Worm (Caenorhabditis elegans) whole organism, mixed stage, embryonic: Measurements from ENCODE around the gene fipr-6.

Experiments used
- M03D4.4 ChIP-seq: sonication (generic microtip); optimal IDR thresholded peaks from 2 replicates; lab custom pipeline; 2017; ENCODE audit warnings: mild to moderate bottlenecking, missing genetic modification characterization, missing compliant biosample characterization
- bed-3 ChIP-seq: fragments of 200-800 bp; sonication (Bioruptor generic); optimal IDR thresholded peaks from 3 replicates; lab custom pipeline; 2018; ENCODE audit warnings: mild to moderate bottlenecking, missing genetic modification characterization, moderate library complexity, missing compliant biosample characterization
- blmp-1 ChIP-seq: fragments of 150-350 bp; optimal IDR thresholded peaks from 2 replicates; lab custom pipeline; 2014; ENCODE audit warnings: missing biosample characterization, missing genetic modification characterization
- ceh-39 ChIP-seq: fragments of 150-350 bp; optimal IDR thresholded peaks from 2 replicates; lab custom pipeline; 2014; ENCODE audit warnings: missing biosample characterization, missing genetic modification characterization
- ceh-43 ChIP-seq: fragments of 200-800 bp; sonication (Bioruptor generic); optimal IDR thresholded peaks from 2 replicates; lab custom pipeline; 2018; ENCODE audit warnings: mild to moderate bottlenecking, missing genetic modification characterization, moderate library complexity, missing compliant biosample characterization
- ceh-83 ChIP-seq: fragments of 200-800 bp; sonication (Bioruptor generic); optimal IDR thresholded peaks from 2 replicates; lab custom pipeline; 2018; ENCODE audit warnings: mild to moderate bottlenecking, missing genetic modification characterization, missing compliant biosample characterization
- ces-1 ChIP-seq: fragments of 150-350 bp; optimal IDR thresholded peaks from 2 replicates; lab custom pipeline; 2014; ENCODE audit warnings: missing biosample characterization, missing genetic modification reagents, missing genetic modification characterization
- cnd-1 ChIP-seq: fragments of 200-800 bp; sonication (Bioruptor generic); optimal IDR thresholded peaks from 2 replicates; lab custom pipeline; 2018; ENCODE audit warnings: mild to moderate bottlenecking, missing genetic modification characterization, missing compliant biosample characterization
- drap-1 ChIP-seq: fragments of 200-800 bp; sonication (Bioruptor generic); optimal IDR thresholded peaks from 3 replicates; lab custom pipeline; 2018; ENCODE audit warnings: mild to moderate bottlenecking, missing genetic modification characterization, missing compliant biosample characterization
- elt-1 ChIP-seq: sonication (generic microtip); optimal IDR thresholded peaks from 2 replicates; lab custom pipeline; 2017; ENCODE audit warnings: missing genetic modification characterization, mild to moderate bottlenecking, missing compliant biosample characterization, antibody characterized with exemption, moderate library complexity, borderline replicate concordance; ENCODE audit not compliant: insufficient read depth
- elt-3 ChIP-seq: fragments of 150-350 bp; optimal IDR thresholded peaks from 2 replicates; lab custom pipeline; 2014; ENCODE audit warnings: missing biosample characterization, missing genetic modification characterization
- ham-2 ChIP-seq: fragments of 200-800 bp; sonication (Bioruptor generic); optimal IDR thresholded peaks from 2 replicates; lab custom pipeline; 2018; ENCODE audit warnings: mild to moderate bottlenecking, missing genetic modification characterization, missing compliant biosample characterization
- hlh-1 ChIP-seq: fragments of 150-350 bp; optimal IDR thresholded peaks from 2 replicates; lab custom pipeline; 2014; ENCODE audit warnings: missing biosample characterization, missing genetic modification reagents, missing genetic modification characterization
- lin-13 ChIP-seq: fragments of 150-350 bp; optimal IDR thresholded peaks from 2 replicates; lab custom pipeline; 2014; ENCODE audit warnings: missing biosample characterization, missing genetic modification characterization
- lin-32 ChIP-seq: fragments of 200-800 bp; sonication (Bioruptor generic); optimal IDR thresholded peaks from 2 replicates; lab custom pipeline; 2018; ENCODE audit warnings: mild to moderate bottlenecking, missing genetic modification characterization, missing compliant biosample characterization
- lsy-2 ChIP-seq: fragments of 150-350 bp; optimal IDR thresholded peaks from 2 replicates; lab custom pipeline; 2014; ENCODE audit warnings: missing biosample characterization, missing genetic modification characterization
- mab-5 ChIP-seq: fragments of 150-350 bp; optimal IDR thresholded peaks from 2 replicates; lab custom pipeline; 2014; ENCODE audit warnings: missing biosample characterization, missing genetic modification characterization
- mep-1 ChIP-seq: fragments of 150-350 bp; optimal IDR thresholded peaks from 2 replicates; lab custom pipeline; 2017; ENCODE audit warnings: missing biosample characterization, missing genetic modification reagents, missing genetic modification characterization, inconsistent platforms
- mls-2 ChIP-seq: sonication (generic microtip); optimal IDR thresholded peaks from 2 replicates; lab custom pipeline; 2016; ENCODE audit warnings: mild to moderate bottlenecking, missing genetic modification characterization, moderate library complexity, missing compliant biosample characterization
- nhr-12 ChIP-seq: fragments of 150-350 bp; optimal IDR thresholded peaks from 2 replicates; lab custom pipeline; 2014; ENCODE audit warnings: missing biosample characterization, missing genetic modification characterization
- nhr-2 ChIP-seq: fragments of 150-350 bp; optimal IDR thresholded peaks from 2 replicates; lab custom pipeline; 2014; ENCODE audit warnings: missing biosample characterization, missing genetic modification characterization
- nhr-237 ChIP-seq: fragments of 150-350 bp; optimal IDR thresholded peaks from 2 replicates; lab custom pipeline; 2014; ENCODE audit warnings: missing biosample characterization, missing genetic modification characterization
- nhr-28 ChIP-seq: fragments of 150-350 bp; optimal IDR thresholded peaks from 2 replicates; lab custom pipeline; 2014; ENCODE audit warnings: missing biosample characterization, missing genetic modification characterization
- pha-4 ChIP-seq: fragments of 150-350 bp; optimal IDR thresholded peaks from 2 replicates; lab custom pipeline; 2018; ENCODE audit warnings: missing biosample characterization, missing genetic modification reagents, missing genetic modification characterization
- sem-2 ChIP-seq: fragments of 200-800 bp; sonication (Bioruptor generic); optimal IDR thresholded peaks from 2 replicates; lab custom pipeline; 2018; ENCODE audit warnings: mild to moderate bottlenecking, missing genetic modification characterization, missing compliant biosample characterization
- snpc-4 ChIP-seq: fragments of 150-350 bp; optimal IDR thresholded peaks from 2 replicates; lab custom pipeline; 2014; ENCODE audit warnings: missing biosample characterization, missing genetic modification characterization
- sptf-1 ChIP-seq: sonication (generic microtip); optimal IDR thresholded peaks from 2 replicates; lab custom pipeline; 2017; ENCODE audit warnings: mild to moderate bottlenecking, missing genetic modification characterization, moderate library complexity, missing compliant biosample characterization
- tbx-8 ChIP-seq: fragments of 200-800 bp; sonication (Bioruptor generic); optimal IDR thresholded peaks from 2 replicates; lab custom pipeline; 2018; ENCODE audit warnings: mild to moderate bottlenecking, missing genetic modification characterization, moderate library complexity, missing compliant biosample characterization
- unc-120 ChIP-seq: sonication (generic microtip); optimal IDR thresholded peaks from 2 replicates; lab custom pipeline; 2017; ENCODE audit warnings: missing genetic modification characterization, missing compliant biosample characterization; ENCODE audit not compliant: poor library complexity, severe bottlenecking
- unc-39 ChIP-seq: fragments of 150-350 bp; optimal IDR thresholded peaks from 2 replicates; lab custom pipeline; 2014; ENCODE audit warnings: missing biosample characterization, missing genetic modification characterization
- unc-62 ChIP-seq: fragments of 150-350 bp; optimal IDR thresholded peaks from 2 replicates; lab custom pipeline; 2014; ENCODE audit warnings: missing biosample characterization, missing genetic modification reagents, missing genetic modification characterization
- zip-8 ChIP-seq: fragments of 150-350 bp; optimal IDR thresholded peaks from 2 replicates; lab custom pipeline; 2014; ENCODE audit warnings: missing biosample characterization, missing genetic modification characterization
- ztf-11 ChIP-seq: fragments of 150-350 bp; optimal IDR thresholded peaks from 2 replicates; lab custom pipeline; 2014; ENCODE audit warnings: missing biosample characterization, missing genetic modification characterization

Gene fipr-6

DNA sequence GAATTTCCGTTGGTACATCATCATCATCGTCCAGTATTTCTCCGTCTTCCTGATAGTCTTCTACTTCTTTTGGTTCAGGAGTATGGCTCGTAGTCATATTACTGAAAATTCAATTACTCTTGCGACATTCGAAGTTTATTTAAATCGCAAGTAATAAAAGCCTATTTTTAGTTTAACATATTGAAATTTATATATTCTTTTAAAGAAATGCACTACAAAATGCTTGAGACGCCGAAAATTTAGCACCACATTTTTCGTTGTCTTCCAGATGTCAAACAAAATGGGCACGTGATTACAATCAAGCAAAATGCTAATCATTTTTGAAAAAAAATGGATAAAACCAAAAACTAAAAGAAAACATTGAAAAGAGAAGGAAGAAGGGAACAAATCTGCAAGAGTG lies 19.0 kb upstream of the fipr-6 start, which contains the start of gene zhit-3:
Gene zhit-3 (minus strand): TSS at position 101 of the 400 bp plus-strand sequence.
- TF ChIP-seq unc-39 (tag; lab: Kevin White, UChicago) (no peak), ceh-43 (GFP tag; lab: Kevin White, UChicago) (no peak), ztf-11 (no peak), elt-1 (tag; lab: Kevin White, UChicago) (no peak), hlh-1 (tag; lab: Kevin White, UChicago) (no peak), lin-13 (tag; lab: Kevin White, UChicago) (no peak), snpc-4 (tag; lab: Kevin White, UChicago) (no peak), drap-1 (no peak), lsy-2 (tag; lab: Kevin White, UChicago) (no peak), ham-2 (GFP tag; lab: Kevin White, UChicago) (no peak), sptf-1 (tag; lab: Kevin White, UChicago) (no peak), ceh-83 (no peak), nhr-237 (no peak), M03D4.4 (no peak), nhr-28 (tag; lab: Kevin White, UChicago) (no peak), nhr-12 (tag; lab: Kevin White, UChicago) (no peak), nhr-2 (no peak)
- TF ChIP-seq, all 35 proteins: peak for 0

ce11 chrV:10212627-10213026 lies 18.4 kb upstream of the fipr-6 start, which contains the start of gene hpo-40:
TSS of gene hpo-40 (plus strand) at chrV:10212927.
- TF ChIP-seq lin-13 (tag; lab: Kevin White, UChicago) (no peak), bed-3 (no peak), pha-4 (tag; lab: Kevin White, UChicago) (no peak), nhr-12 (tag; lab: Kevin White, UChicago) (no peak), nhr-2 (no peak), lsy-2 (tag; lab: Kevin White, UChicago) (no peak)

DNA sequence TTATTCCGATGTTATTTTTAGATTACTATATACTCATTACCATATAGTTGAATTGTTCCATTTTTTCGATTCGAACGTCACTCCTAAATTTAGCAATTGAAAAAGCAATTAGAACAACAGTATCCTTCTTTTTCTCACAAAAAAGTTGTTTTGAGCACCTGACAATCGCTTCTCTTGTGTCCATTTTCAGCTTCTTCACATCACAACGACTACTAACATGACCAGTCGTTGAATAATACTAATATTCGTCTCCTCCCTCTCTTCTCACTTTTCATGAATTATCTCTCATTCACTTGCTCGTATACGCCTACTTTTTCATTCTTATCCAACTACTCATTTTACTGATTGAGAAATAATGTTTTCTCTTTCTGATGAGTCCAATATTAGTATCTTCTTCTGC lies 14.3 kb upstream of the fipr-6 start, which contains the start of gene ZK856.14:
Gene ZK856.14 (plus strand): TSS at position 301 of the 400 bp plus-strand sequence.
- TF ChIP-seq lsy-2 (tag; lab: Kevin White, UChicago) = no peak
- no peak for TF ChIP-seq unc-39 (tag; lab: Kevin White, UChicago)
- TF ChIP-seq hlh-1 (tag; lab: Kevin White, UChicago) = no peak
- no peak for TF ChIP-seq lin-13 (tag; lab: Kevin White, UChicago)
- TF ChIP-seq mep-1 (tag; lab: Kevin White, UChicago) = no peak

DNA sequence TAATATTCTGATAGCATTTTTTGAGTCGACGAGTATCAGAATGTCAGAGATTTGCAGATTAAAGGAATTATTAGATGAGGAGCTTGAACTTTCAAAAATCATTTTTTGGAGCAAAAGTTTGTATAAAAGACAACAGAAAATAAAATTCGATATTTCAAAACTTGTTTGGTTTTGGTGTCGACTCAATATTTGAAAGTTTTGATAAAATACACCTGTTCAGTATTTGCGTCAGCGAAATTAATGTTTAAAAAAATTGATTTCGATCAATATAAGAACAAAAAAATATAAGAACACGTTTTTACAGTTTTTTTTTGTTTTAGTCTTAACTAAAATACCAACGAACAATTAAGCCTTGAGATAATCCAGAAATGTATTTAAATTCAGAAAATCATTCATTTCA lies 10.4 kb upstream of the fipr-6 start, which contains the start of gene C12D8.13:
Gene C12D8.13 (minus strand): TSS at position 101 of the 400 bp plus-strand sequence.
- TF ChIP-seq ztf-11 (no peak), mls-2 (tag; lab: Kevin White, UChicago) (no peak), lin-32 (GFP tag; lab: Kevin White, UChicago) (no peak), ces-1 (no peak), nhr-12 (tag; lab: Kevin White, UChicago) (no peak), nhr-28 (tag; lab: Kevin White, UChicago) (no peak), sem-2 (GFP tag; lab: Kevin White, UChicago) (no peak)

DNA sequence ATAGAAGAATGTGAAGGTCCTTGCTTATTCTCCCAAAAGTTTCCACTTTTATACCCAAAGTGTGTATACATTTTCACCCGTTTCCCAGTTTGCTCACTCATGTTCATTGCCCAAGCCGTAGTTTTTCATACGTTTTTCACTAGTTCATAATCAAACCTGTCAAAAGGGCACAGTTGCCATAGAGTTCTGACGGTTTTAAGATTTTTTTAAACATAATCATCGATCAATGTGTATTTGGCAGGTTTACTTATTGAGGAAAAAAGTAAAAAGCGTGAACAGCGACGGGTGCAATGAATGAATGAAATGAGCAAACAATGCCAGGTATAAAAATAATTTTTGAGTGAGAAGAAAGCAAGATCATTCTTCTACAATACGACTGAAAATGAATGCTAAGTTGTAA lies 9.7 kb upstream of the fipr-6 start, which contains the start of the genes fipr-5 and fipr-9:
Gene fipr-5 (minus strand): TSS at position 101 of the 400 bp plus-strand sequence.
Gene fipr-9 (plus strand): TSS at position 346 of the 400 bp plus-strand sequence.
- no peak for TF ChIP-seq mls-2 (tag; lab: Kevin White, UChicago)
- TF ChIP-seq lsy-2 (tag; lab: Kevin White, UChicago) = no peak
- no peak for TF ChIP-seq unc-120
- no peak for TF ChIP-seq bed-3
- TF ChIP-seq unc-62 = no peak
- TF ChIP-seq mep-1 (tag; lab: Kevin White, UChicago) = no peak
- no peak for TF ChIP-seq M03D4.4

DNA sequence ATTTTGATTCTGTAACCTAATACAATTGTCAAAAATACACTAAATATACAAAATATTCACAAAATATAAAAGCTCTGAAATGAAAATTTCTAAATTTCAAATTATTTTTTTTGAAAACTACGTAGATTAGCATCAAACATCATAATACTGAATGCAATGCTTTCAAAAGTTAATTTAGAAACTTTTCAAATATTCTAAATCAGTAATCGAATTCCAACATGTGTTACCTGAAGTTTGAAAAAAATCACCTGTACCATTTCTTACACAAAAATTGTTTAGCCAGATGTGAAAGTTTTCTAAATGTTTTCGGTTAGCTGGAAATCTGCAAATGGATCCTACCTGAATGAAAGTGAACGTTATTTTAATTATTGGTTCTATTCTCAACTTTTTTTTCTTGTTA lies 9.0 kb upstream of the fipr-6 start, which contains the start of gene C12D8.20:
Gene C12D8.20 (plus strand): TSS at position 301 of the 400 bp plus-strand sequence.
- TF ChIP-seq ceh-83 (no peak), nhr-12 (tag; lab: Kevin White, UChicago) (no peak), snpc-4 (tag; lab: Kevin White, UChicago) (no peak), cnd-1 (tag; lab: Kevin White, UChicago) (no peak), ceh-39 (tag; lab: Kevin White, UChicago) (no peak), lin-13 (tag; lab: Kevin White, UChicago) (no peak), mls-2 (tag; lab: Kevin White, UChicago) (no peak), zip-8 (tag; lab: Kevin White, UChicago) (no peak), bed-3 (no peak), ceh-43 (GFP tag; lab: Kevin White, UChicago) (no peak), elt-3 (no peak), mab-5 (tag; lab: Kevin White, UChicago) (no peak), nhr-2 (no peak), unc-39 (tag; lab: Kevin White, UChicago) (no peak), nhr-28 (tag; lab: Kevin White, UChicago) (no peak), blmp-1 (no peak), tbx-8 (GFP tag; lab: Kevin White, UChicago) (no peak), elt-1 (tag; lab: Kevin White, UChicago) (no peak), pha-4 (tag; lab: Kevin White, UChicago) (no peak)
